Worm (Caenorhabditis elegans) whole organism, L4/young adult: Measurements from ENCODE around the gene F46F2.3.

Experiments
- W03F9.2 ChIP-seq: fragments of 150-350 bp; optimal IDR thresholded peaks from 2 replicates; lab custom pipeline; 2014; ENCODE audit warnings: missing biosample characterization, missing genetic modification characterization
- dao-5 ChIP-seq: sonication (generic microtip); optimal IDR thresholded peaks from 2 replicates; lab custom pipeline; 2016; ENCODE audit warnings: missing genotype, missing genetic modification characterization, moderate library complexity, missing compliant biosample characterization
- him-1 ChIP-seq: sonication (generic microtip); optimal IDR thresholded peaks from 2 replicates; lab custom pipeline; 2016; ENCODE audit warnings: missing genotype, missing genetic modification reagents, missing genetic modification characterization, missing compliant biosample characterization

DNA sequence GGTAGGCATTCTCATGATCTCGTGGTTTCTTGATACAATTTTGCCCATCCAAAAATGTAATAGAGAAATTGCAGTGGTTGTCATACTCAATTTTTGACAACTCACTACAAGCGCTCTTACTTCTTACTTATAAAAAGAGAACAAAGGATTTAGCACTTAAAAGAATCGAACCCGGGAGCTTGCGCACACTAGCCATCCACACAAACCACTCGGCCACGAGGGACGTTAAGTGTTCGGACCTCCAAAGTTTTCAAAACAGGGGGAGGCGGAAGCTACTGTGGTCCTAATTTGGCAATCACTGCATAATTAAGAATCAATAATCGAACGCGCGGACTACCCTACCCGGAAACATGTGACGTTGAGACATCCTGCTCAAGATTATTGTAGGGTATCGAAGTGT, 17.4 kb downstream of the F46F2.3 start:
- TF ChIP-seq him-1 (tag; lab: Kevin White, UChicago) = no peak
- TF ChIP-seq W03F9.2 (tag; lab: Kevin White, UChicago) = no peak
- no peak for TF ChIP-seq dao-5 (tag; lab: Kevin White, UChicago)
